Fruit fly (Drosophila melanogaster) whole organism, embryonic: Measurements from ENCODE around the gene CG10804.
A peak's percentile ranks its signal among the peaks of the same experiment; 100 is the strongest.

Source experiments
- Awh ChIP-seq: fragments of 200-800 bp; sonication (Bioruptor generic); IDR thresholded peaks from 2 replicates; pipeline ENCODE4, ENCODE4 v1.3.6; 2022; ENCODE audit warnings: missing biosample characterization, missing genetic modification characterization
- CG1024 ChIP-seq: fragments of 200-800 bp; sonication (Bioruptor generic); IDR thresholded peaks from 2 replicates; pipeline ENCODE4 v1.3.6; 2022; ENCODE audit warnings: missing biosample characterization, missing genetic modification characterization
- CG10366 ChIP-seq: fragments of 200-800 bp; sonication (Bioruptor generic); IDR thresholded peaks from 2 replicates; pipeline ENCODE4 v1.3.6; 2022; ENCODE audit warnings: missing biosample characterization, missing genetic modification characterization
- CG11093 ChIP-seq: fragments of 200-800 bp; sonication (Bioruptor generic); IDR thresholded peaks from 3 replicates; pipeline ENCODE4 v1.3.6; 2022; ENCODE audit warnings: missing biosample characterization, missing genetic modification characterization
- CG12219 ChIP-seq: fragments of 200-800 bp; sonication (Bioruptor generic); optimal IDR thresholded peaks from 3 replicates; lab custom pipeline; 2018; ENCODE audit warnings: missing biosample characterization, mild to moderate bottlenecking, missing genetic modification characterization
- CG13424 ChIP-seq: fragments of 200-800 bp; sonication (Bioruptor generic); optimal IDR thresholded peaks from 2 replicates; lab custom pipeline; 2019; ENCODE audit warnings: missing biosample characterization, mild to moderate bottlenecking, missing genetic modification characterization, moderate library complexity
- CG14965 ChIP-seq: fragments of 200-800 bp; sonication (Bioruptor generic); optimal IDR thresholded peaks from 2 replicates; lab custom pipeline; 2016; ENCODE audit warnings: missing biosample characterization, missing genetic modification characterization, borderline replicate concordance
- CG16815 ChIP-seq: fragments of 200-800 bp; sonication (Bioruptor generic); optimal IDR thresholded peaks from 3 replicates; lab custom pipeline; 2017; ENCODE audit warnings: missing biosample characterization, mild to moderate bottlenecking, missing genetic modification characterization
- CG17359 ChIP-seq: fragments of 200-800 bp; sonication (Bioruptor generic); optimal IDR thresholded peaks from 3 replicates; lab custom pipeline; 2018; ENCODE audit warnings: missing biosample characterization, mild to moderate bottlenecking, missing genetic modification characterization, moderate library complexity
- CG34376 ChIP-seq: fragments of 200-800 bp; sonication (Bioruptor generic); optimal IDR thresholded peaks from 2 replicates; lab custom pipeline; 2018; ENCODE audit warnings: missing biosample characterization, mild to moderate bottlenecking, missing genetic modification characterization
- CG34422 ChIP-seq: fragments of 200-800 bp; sonication (Bioruptor generic); IDR thresholded peaks from 3 replicates; pipeline ENCODE4 v1.3.6; 2022; ENCODE audit warnings: missing biosample characterization, missing genetic modification characterization
- CG7745 ChIP-seq: fragments of 200-800 bp; sonication (Bioruptor generic); optimal IDR thresholded peaks from 2 replicates; lab custom pipeline; 2018; ENCODE audit warnings: missing biosample characterization, mild to moderate bottlenecking, missing genetic modification characterization, moderate library complexity
- CG8478 ChIP-seq: fragments of >200 bp; optimal IDR thresholded peaks from 2 replicates; lab custom pipeline; 2018
- CG9932 ChIP-seq: fragments of 200-800 bp; sonication (Bioruptor generic); IDR thresholded peaks from 2 replicates; pipeline ENCODE4 v1.3.6; 2022; ENCODE audit warnings: missing biosample characterization, missing genetic modification characterization
- Dfd ChIP-seq, 2 experiments: fragments of >200 bp; optimal IDR thresholded peaks; 2 replicates each; lab custom pipeline; 2017; ENCODE audit warnings: missing biosample characterization in 2 of 2, missing genetic modification characterization in 2 of 2
- Hsf ChIP-seq: fragments of 200-800 bp; sonication (Bioruptor generic); optimal IDR thresholded peaks from 3 replicates; lab custom pipeline; 2016; ENCODE audit warnings: missing biosample characterization, missing genetic modification characterization
- Meics ChIP-seq: fragments of 200-800 bp; sonication (Bioruptor generic); optimal IDR thresholded peaks from 2 replicates; lab custom pipeline; 2017; ENCODE audit warnings: missing biosample characterization, mild to moderate bottlenecking, missing genetic modification characterization
- NC2β ChIP-seq: fragments of 200-800 bp; sonication (Bioruptor generic); optimal IDR thresholded peaks from 2 replicates; lab custom pipeline; 2016; ENCODE audit warnings: missing biosample characterization, missing genetic modification characterization
- PHDP ChIP-seq: fragments of 200-800 bp; sonication (Bioruptor generic); optimal IDR thresholded peaks from 3 replicates; lab custom pipeline; 2018; ENCODE audit warnings: missing biosample characterization, mild to moderate bottlenecking, missing genetic modification characterization, moderate library complexity
- Usf ChIP-seq: fragments of 200-800 bp; sonication (Bioruptor generic); optimal IDR thresholded peaks from 2 replicates; lab custom pipeline; 2017; ENCODE audit warnings: missing genotype, missing biosample characterization, missing genetic modification characterization
- Xrp1 ChIP-seq: fragments of 200-800 bp; sonication (Bioruptor generic); IDR thresholded peaks from 2 replicates; pipeline ENCODE4 v1.3.6; 2022; ENCODE audit warnings: missing biosample characterization, missing genetic modification characterization
- ap ChIP-seq: fragments of 200-800 bp; sonication (Bioruptor generic); IDR thresholded peaks from 2 replicates; pipeline ENCODE4 v1.3.6; 2022; ENCODE audit warnings: missing biosample characterization, missing genetic modification characterization
- ara ChIP-seq: fragments of 200-800 bp; sonication (Bioruptor generic); IDR thresholded peaks from 2 replicates; pipeline ENCODE4 v1.3.6; 2022; ENCODE audit warnings: missing biosample characterization, missing genetic modification characterization
- chn ChIP-seq: fragments of 200-800 bp; sonication (Bioruptor generic); optimal IDR thresholded peaks from 2 replicates; lab custom pipeline; 2016; ENCODE audit warnings: missing biosample characterization, missing genetic modification characterization
- croc ChIP-seq: fragments of 200-800 bp; sonication (Bioruptor generic); conservative IDR thresholded peaks from 3 replicates; pipeline ENCODE4 v1.3.6; 2022; ENCODE audit warnings: missing biosample characterization, missing genetic modification characterization
- disco-r ChIP-seq: fragments of 200-800 bp; sonication (Bioruptor generic); optimal IDR thresholded peaks from 2 replicates; lab custom pipeline; 2016; ENCODE audit warnings: missing biosample characterization, missing genetic modification characterization
- dm ChIP-seq: fragments of 200-800 bp; sonication (Bioruptor generic); optimal IDR thresholded peaks from 3 replicates; lab custom pipeline; 2016; ENCODE audit warnings: missing biosample characterization, missing genetic modification characterization
- dmrt11E ChIP-seq: fragments of 200-800 bp; sonication (Bioruptor generic); optimal IDR thresholded peaks from 3 replicates; lab custom pipeline; 2018; ENCODE audit warnings: missing biosample characterization, mild to moderate bottlenecking, missing genetic modification characterization, moderate library complexity
- eve ChIP-seq, 2 experiments: fragments of >200 bp; optimal IDR thresholded peaks; 2 replicates each; lab custom pipeline; 2017; ENCODE audit warnings: missing biosample characterization in 2 of 2, missing genetic modification characterization in 2 of 2
- gce ChIP-seq: fragments of 200-800 bp; sonication (Bioruptor generic); IDR thresholded peaks from 3 replicates; pipeline ENCODE4 v1.3.6; 2022; ENCODE audit warnings: missing biosample characterization, missing genetic modification characterization
- gem ChIP-seq: fragments of 200-800 bp; sonication (Bioruptor generic); optimal IDR thresholded peaks from 2 replicates; lab custom pipeline; 2019; ENCODE audit warnings: missing biosample characterization, mild to moderate bottlenecking, missing genetic modification characterization, moderate library complexity
- h ChIP-seq: fragments of >200 bp; optimal IDR thresholded peaks from 2 replicates; lab custom pipeline; 2017
- her ChIP-seq: fragments of 200-800 bp; sonication (Bioruptor generic); optimal IDR thresholded peaks from 2 replicates; lab custom pipeline; 2016; ENCODE audit warnings: missing biosample characterization, missing genetic modification characterization
- hkb ChIP-seq, 2 experiments: fragments of 200-800 bp in 1 of 2; fragments of >200 bp in 1 of 2; sonication (Bioruptor generic) in 1 of 2; IDR thresholded peaks in 1 of 2; optimal IDR thresholded peaks in 1 of 2; 2 replicates each; pipeline versions ENCODE4 v1.3.6 to Lab custom; 2017 to 2022; ENCODE audit warnings: missing biosample characterization in 1 of 2, missing genetic modification characterization in 1 of 2
- insv ChIP-seq, 2 experiments: fragments of 200-800 bp; sonication (Bioruptor generic); optimal IDR thresholded peaks; 3 replicates each; lab custom pipeline; 2016 to 2018; ENCODE audit warnings: missing biosample characterization in 2 of 2, missing genetic modification characterization in 2 of 2
- lab ChIP-seq: fragments of 200-800 bp; sonication (Bioruptor generic); optimal IDR thresholded peaks from 3 replicates; lab custom pipeline; 2017; ENCODE audit warnings: missing biosample characterization, missing genetic modification characterization, mild to moderate bottlenecking, moderate library complexity, missing genetic modification reagents
- nerfin-2 ChIP-seq: fragments of 200-800 bp; sonication (Bioruptor generic); IDR thresholded peaks from 2 replicates; pipeline ENCODE4 v1.3.6; 2022; ENCODE audit warnings: missing biosample characterization, missing genetic modification characterization; ENCODE audit not compliant: partially characterized antibody
- onecut ChIP-seq: fragments of 200-800 bp; sonication (Bioruptor generic); IDR thresholded peaks from 2 replicates; pipeline ENCODE4 v1.3.6; 2022; ENCODE audit warnings: missing biosample characterization, missing genetic modification characterization
- org-1 ChIP-seq: fragments of 200-800 bp; sonication (Bioruptor generic); optimal IDR thresholded peaks from 2 replicates; lab custom pipeline; 2017; ENCODE audit warnings: missing biosample characterization, missing genetic modification characterization
- peb ChIP-seq: fragments of 200-800 bp; sonication (Bioruptor generic); IDR thresholded peaks from 2 replicates; pipeline ENCODE4 v1.3.6; 2022; ENCODE audit warnings: missing biosample characterization, missing genetic modification characterization
- schlank ChIP-seq: fragments of 200-800 bp; sonication (Bioruptor generic); optimal IDR thresholded peaks from 2 replicates; lab custom pipeline; 2018; ENCODE audit warnings: missing biosample characterization, mild to moderate bottlenecking, missing genetic modification characterization
- so ChIP-seq: fragments of 200-800 bp; sonication (Bioruptor generic); IDR thresholded peaks from 3 replicates; pipeline ENCODE4 v1.3.6; 2022; ENCODE audit warnings: missing biosample characterization, missing genetic modification characterization
- sob ChIP-seq: fragments of 200-800 bp; sonication (Bioruptor generic); IDR thresholded peaks from 2 replicates; pipeline ENCODE4 v1.3.6; 2022; ENCODE audit warnings: missing biosample characterization, missing genetic modification characterization
- sr ChIP-seq: fragments of 200-800 bp; sonication (Bioruptor generic); IDR thresholded peaks from 3 replicates; pipeline ENCODE4 v1.3.6; 2022; ENCODE audit warnings: missing biosample characterization, missing genetic modification characterization
- ssp ChIP-seq: fragments of 200-800 bp; sonication (Bioruptor generic); IDR thresholded peaks from 2 replicates; pipeline ENCODE4 v1.3.6; 2022; ENCODE audit warnings: missing biosample characterization, missing genetic modification characterization
- ttk ChIP-seq: fragments of 200-800 bp; sonication (Bioruptor generic); IDR thresholded peaks from 2 replicates; pipeline ENCODE4 v2.1.2; 2022; ENCODE audit warnings: missing biosample characterization, missing genetic modification characterization
- twi ChIP-seq: fragments of 200-800 bp; optimal IDR thresholded peaks from 2 replicates; lab custom pipeline; 2019; ENCODE audit warnings: missing biosample characterization, mild to moderate bottlenecking, missing genetic modification characterization, moderate library complexity
- yki ChIP-seq: fragments of >200 bp; optimal IDR thresholded peaks from 3 replicates; lab custom pipeline; 2018
- zen2 ChIP-seq: fragments of 200-800 bp; sonication (Bioruptor generic); IDR thresholded peaks from 3 replicates; pipeline ENCODE4 v1.3.6; 2022; ENCODE audit warnings: missing biosample characterization, missing genetic modification characterization; ENCODE audit not compliant: partially characterized antibody

CG10804 gene

dm6 chrX:3482119-3483014 is at the start of gene CG10804, which contains the start of gene CG10802:
Gene CG10804, minus strand, starts transcription at chrX:3482322.
Gene CG10802, plus strand, starts transcription at chrX:3482965.
- TF ChIP-seq CG34376 (GFP tag; lab: Kevin White, UChicago) (no peak), chn (peak; percentile 83), Usf (GFP tag; lab: Kevin White, UChicago) (peak; percentile 30), CG11093 (GFP tag; lab: Robert Waterston, UW) (peak; percentile 80), nerfin-2 (GFP tag; lab: Robert Waterston, UW) (0 out of 2 replicates have a peak, but pooled peaks have one; percentile 34), CG1024 (peak; percentile 64), ssp (GFP tag; lab: Robert Waterston, UW) (peak; percentile 78), insv (GFP tag; optimal IDR thresholded peaks at IDR 0.05; lab: Kevin White, UChicago) (peak in 1 of 2 experiments; percentile 86), zen2 (GFP tag; lab: Robert Waterston, UW) (no peak; the same call in 2 of the 3 replicates), gce (peak; percentile 54; the same call in 1 of the 3 replicates), CG13424 (tag; lab: Kevin White, UChicago) (peak; percentile 74), CG8478 (lab: Kevin White, UChicago) (no peak), hkb (optimal IDR thresholded peaks at IDR 0.05; lab: Kevin White, UChicago) (no peak), hkb (GFP tag; IDR thresholded peaks at IDR 0.05; lab: Robert Waterston, UW) (peak; percentile 49; the same call in 1 of the 2 replicates), CG14965 (GFP tag; lab: Kevin White, UChicago) (no peak), CG34422 (peak; percentile 86), Meics (GFP tag; lab: Kevin White, UChicago) (peak; percentile 51), ap (0 out of 2 replicates have a peak, but pooled peaks have one; percentile 21), twi (tag; lab: Kevin White, UChicago) (peak; percentile 38), Awh (GFP tag; lab: Robert Waterston, UW) (no peak; the same call in 1 of the 2 replicates), dmrt11E (tag; lab: Kevin White, UChicago) (peak; percentile 64), disco-r (GFP tag; lab: Kevin White, UChicago) (peak; percentile 31), PHDP (tag; lab: Kevin White, UChicago) (peak; percentile 58), peb (GFP tag; lab: Robert Waterston, UW) (peak; percentile 72; the same call in 1 of the 2 replicates), sr (GFP tag; lab: Robert Waterston, UW) (peak; percentile 29; the same call in 1 of the 3 replicates), h (lab: Kevin White, UChicago) (no peak), CG16815 (GFP tag; lab: Kevin White, UChicago) (peak; percentile 52), croc (GFP tag; lab: Robert Waterston, UW) (peak; percentile 63), lab (peak; percentile 79), eve (GFP tag; optimal IDR thresholded peaks at IDR 0.05; lab: Kevin White, UChicago) (no peak), CG17359 (tag; lab: Kevin White, UChicago) (peak; percentile 53), Dfd (GFP tag; optimal IDR thresholded peaks at IDR 0.05; lab: Kevin White, UChicago) (no peak), CG10366 (GFP tag; lab: Robert Waterston, UW) (peak; percentile 79), so (GFP tag; lab: Robert Waterston, UW) (peak; percentile 74), org-1 (no peak), ttk (GFP tag; lab: Robert Waterston, UW) (peak; percentile 90), Xrp1 (GFP tag; lab: Robert Waterston, UW) (peak; percentile 93), yki (lab: Kevin White, UChicago) (no peak), Hsf (GFP tag; lab: Kevin White, UChicago) (peak; percentile 82), schlank (tag; lab: Kevin White, UChicago) (peak; percentile 42), NC2β (GFP tag; lab: Kevin White, UChicago) (peak; percentile 37), her (GFP tag; lab: Kevin White, UChicago) (peak; percentile 50), ara (peak; percentile 85), CG7745 (no peak), CG12219 (GFP tag; lab: Kevin White, UChicago) (no peak), sob (GFP tag; lab: Robert Waterston, UW) (peak; percentile 89), onecut (GFP tag; lab: Robert Waterston, UW) (peak; percentile 24; the same call in 1 of the 2 replicates), gem (tag; lab: Kevin White, UChicago) (peak; percentile 84), dm (GFP tag; lab: Kevin White, UChicago) (peak; percentile 53), CG9932 (GFP tag; lab: Robert Waterston, UW) (peak; percentile 91)
